In genomic region chr3L:19696073-19696960, dm6 we compare ENCODE assay signal across 1 fruit fly cellular context.
A peak's percentile ranks its signal among the peaks of the same experiment; 100 is the strongest.
TF ChIP-seq lines count a peak whose summit lies in the region.

No protein-coding gene starts in this region.

TF ChIP-seq in whole organism, prepupa, 60 proteins besides CTCF, POLR2A, EP300 and RAD21 (continued from another document):
- TF ChIP-seq CG11902 (GFP tag; optimal IDR thresholded peaks at IDR 0.05; lab: Kevin White, UChicago) = no peak
- TF ChIP-seq OdsH (GFP tag; optimal IDR thresholded peaks at IDR 0.05; lab: Kevin White, UChicago) = peak; percentile 49
- peak; percentile 43 for TF ChIP-seq CG34406 (GFP tag; optimal IDR thresholded peaks at IDR 0.05; lab: Kevin White, UChicago)
- TF ChIP-seq CG1621 (tag; optimal IDR thresholded peaks at IDR 0.05; lab: Kevin White, UChicago) = peak; percentile 17
- TF ChIP-seq CG11762 (GFP tag; optimal IDR thresholded peaks at IDR 0.05; lab: Kevin White, UChicago; ENCODE audit: insufficient read depth) = peak; percentile 32
- TF ChIP-seq Eip75B (GFP tag; optimal IDR thresholded peaks at IDR 0.05; lab: Kevin White, UChicago) = no peak
- TF ChIP-seq CG11294 (GFP tag; IDR thresholded peaks at IDR 0.05; lab: Robert Waterston, UW) = no peak
- peak; percentile 43 for TF ChIP-seq CG31627 (GFP tag; optimal IDR thresholded peaks at IDR 0.05; lab: Kevin White, UChicago)
- TF ChIP-seq CG8119 (GFP tag; IDR thresholded peaks at IDR 0.05; lab: Robert Waterston, UW) = no peak
- no peak for TF ChIP-seq spab (GFP tag; optimal IDR thresholded peaks at IDR 0.05; lab: Kevin White, UChicago)
- TF ChIP-seq lz (GFP tag; optimal IDR thresholded peaks at IDR 0.05; lab: Kevin White, UChicago) = peak; percentile 34
- peak; percentile 3 for TF ChIP-seq dsx (GFP tag; optimal IDR thresholded peaks at IDR 0.05; lab: Kevin White, UChicago; ENCODE audit: poor library complexity, severe bottlenecking)
- TF ChIP-seq pdm3 (GFP tag; optimal IDR thresholded peaks at IDR 0.05; lab: Kevin White, UChicago) = peak; percentile 43
- peak; percentile 25 for TF ChIP-seq CG8319 (GFP tag; optimal IDR thresholded peaks at IDR 0.05; lab: Kevin White, UChicago)
- no peak for TF ChIP-seq CG16779 (tag; optimal IDR thresholded peaks at IDR 0.05; lab: Kevin White, UChicago)
- peak; percentile 45 for TF ChIP-seq Hr39 (GFP tag; optimal IDR thresholded peaks at IDR 0.05; lab: Kevin White, UChicago)
- TF ChIP-seq achi (GFP tag; optimal IDR thresholded peaks at IDR 0.05; lab: Kevin White, UChicago) = peak; percentile 19
- TF ChIP-seq Blimp-1 (GFP tag; optimal IDR thresholded peaks at IDR 0.05; lab: Kevin White, UChicago) = no peak
- TF ChIP-seq Smox (GFP tag; optimal IDR thresholded peaks at IDR 0.05; lab: Kevin White, UChicago) = peak; percentile 45
- TF ChIP-seq CG8632 (GFP tag; optimal IDR thresholded peaks at IDR 0.05; lab: Kevin White, UChicago) = peak; percentile 48
- TF ChIP-seq Lpt (GFP tag; optimal IDR thresholded peaks at IDR 0.05; lab: Kevin White, UChicago) = no peak
- peak; percentile 80 for TF ChIP-seq svp (GFP tag; lab: Kevin White, UChicago)
- TF ChIP-seq Hr4 (GFP tag; optimal IDR thresholded peaks at IDR 0.05; lab: Kevin White, UChicago) = peak; percentile 10
- peak; percentile 12 for TF ChIP-seq Sox15 (GFP tag; optimal IDR thresholded peaks at IDR 0.05; lab: Kevin White, UChicago)
- TF ChIP-seq CG6276 (GFP tag; optimal IDR thresholded peaks at IDR 0.05; lab: Kevin White, UChicago) = no peak
- peak; percentile 42 for TF ChIP-seq cyc (GFP tag; optimal IDR thresholded peaks at IDR 0.05; lab: Kevin White, UChicago)
- TF ChIP-seq CG9139 (GFP tag; optimal IDR thresholded peaks at IDR 0.05; lab: Kevin White, UChicago) = peak; percentile 34
- TF ChIP-seq Eip93F (GFP tag; optimal IDR thresholded peaks at IDR 0.05; lab: Kevin White, UChicago) = no peak
- TF ChIP-seq CG6854 (GFP tag; optimal IDR thresholded peaks at IDR 0.05; lab: Kevin White, UChicago) = peak; percentile 66
- TF ChIP-seq Met (GFP tag; optimal IDR thresholded peaks at IDR 0.05; lab: Kevin White, UChicago) = peak; percentile 60
- no peak for TF ChIP-seq fd59A (GFP tag; optimal IDR thresholded peaks at IDR 0.05; lab: Kevin White, UChicago)
- TF ChIP-seq Gug (GFP tag; IDR thresholded peaks at IDR 0.05; lab: Robert Waterston, UW) = no peak
- TF ChIP-seq Sox14 (GFP tag; optimal IDR thresholded peaks at IDR 0.05; lab: Kevin White, UChicago) = no peak
- peak; percentile 68 for TF ChIP-seq esn (GFP tag; optimal IDR thresholded peaks at IDR 0.05; lab: Kevin White, UChicago)
- TF ChIP-seq CG10631 (GFP tag; optimal IDR thresholded peaks at IDR 0.05; lab: Kevin White, UChicago) = peak; percentile 50
